Fruit fly (Drosophila melanogaster) Kc167 (cell line): ENCODE measurements around the gene CG17732.

ENCODE experiments used
- Myc ChIP-seq: fragments of >200 bp; optimal IDR thresholded peaks from 2 replicates; lab custom pipeline; 2017; ENCODE audit warnings: missing external identifiers
- Sin3A ChIP-seq: fragments of >200 bp; optimal IDR thresholded peaks from 2 replicates; lab custom pipeline; 2018; ENCODE audit warnings: missing external identifiers
- h ChIP-seq: fragments of >200 bp; optimal IDR thresholded peaks from 3 replicates; lab custom pipeline; 2018; ENCODE audit warnings: missing external identifiers
- insv ChIP-seq: fragments of >200 bp; optimal IDR thresholded peaks from 3 replicates; lab custom pipeline; 2018; ENCODE audit warnings: missing external identifiers
- psq ChIP-seq: fragments of >200 bp; optimal IDR thresholded peaks from 2 replicates; lab custom pipeline; 2017; ENCODE audit warnings: missing external identifiers
- ttk ChIP-seq: sonication (Bioruptor generic); optimal IDR thresholded peaks from 2 replicates; lab custom pipeline; 2017; ENCODE audit warnings: missing external identifiers

dm6 chr3L:19955699-19956098, 25.8 kb upstream of the CG17732 start, which contains the start of gene CG42263:
- no peak for TF ChIP-seq h (lab: Kevin White, UChicago)
- TF ChIP-seq psq = no peak
- no peak for TF ChIP-seq Sin3A
- no peak for TF ChIP-seq insv (lab: Kevin White, UChicago)
- TF ChIP-seq Myc = no peak
- TF ChIP-seq ttk (lab: Kevin White, UChicago) = no peak
